Fruit fly (Drosophila melanogaster): ENCODE data around the gene CG7017.

Gene CG7017

DNA sequence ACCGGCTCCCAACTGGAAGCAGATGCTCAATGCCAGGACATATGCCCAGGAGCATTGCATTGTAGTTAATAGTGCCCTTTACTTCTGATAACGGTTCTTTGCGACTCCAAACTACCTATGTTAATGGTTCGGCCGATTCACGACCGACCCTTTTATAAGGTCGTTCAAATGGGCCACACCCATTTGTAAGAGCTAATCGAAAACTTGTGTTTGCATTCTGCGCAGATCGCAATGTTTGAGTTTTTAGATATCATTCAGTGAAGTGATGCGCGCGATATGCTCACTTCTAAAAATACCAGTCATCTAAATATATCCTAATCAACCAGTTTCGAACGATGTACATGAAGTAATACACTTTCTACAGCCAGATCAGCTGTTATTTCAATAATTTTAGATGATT, 10.4 kb downstream of the CG7017 start, which contains the start of gene obst-F (continued):
- TF ChIP-seq CG11696 (GFP tag; IDR thresholded peaks at IDR 0.05) (no peak), bsh (GFP tag; optimal IDR thresholded peaks at IDR 0.05) (no peak)

DNA sequence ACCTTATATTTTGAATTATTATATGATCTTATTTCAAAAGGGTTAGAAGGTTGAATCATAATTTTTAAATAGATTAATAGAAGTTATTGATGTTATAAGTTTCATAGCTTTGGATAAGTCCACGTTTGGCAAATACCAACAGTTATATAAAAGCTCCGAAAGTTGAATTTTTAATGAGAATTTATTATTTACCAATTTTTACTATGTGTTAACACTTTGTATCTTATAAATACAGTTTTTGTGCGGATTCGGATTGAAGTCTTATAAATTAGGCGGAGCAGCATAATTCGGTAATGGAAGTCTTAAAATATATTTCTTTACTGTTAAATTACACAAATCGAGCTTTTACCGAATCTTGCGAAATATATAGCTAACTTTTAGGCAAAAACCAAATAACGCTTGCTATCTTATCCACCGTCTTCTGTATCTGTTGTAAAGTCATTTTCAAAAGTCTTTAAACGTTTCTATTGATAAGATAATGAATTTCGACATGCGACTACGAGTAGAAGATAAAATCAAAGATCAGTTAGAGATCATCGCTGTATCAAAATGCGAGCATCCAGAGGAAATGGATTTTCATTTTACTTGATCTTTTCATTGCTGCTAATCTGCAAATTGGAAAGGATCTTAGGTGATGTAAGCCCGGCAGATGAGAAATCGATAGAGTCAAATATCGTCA, 12.2 kb downstream of the CG7017 start, which contains the start of gene CG42833:
CG42833 (plus strand) TSS at position 525 of the 679 bp plus-strand sequence.
- TF ChIP-seq CTCF (GFP tag; optimal IDR thresholded peaks at IDR 0.05): peak; percentile 24
- no peak for TF ChIP-seq CG18619 (GFP tag; optimal IDR thresholded peaks at IDR 0.05)
- TF ChIP-seq Sox102F (GFP tag; optimal IDR thresholded peaks at IDR 0.05): no peak
- TF ChIP-seq chinmo (GFP tag; IDR thresholded peaks at IDR 0.05; ENCODE audit: partially characterized antibody): 0 out of 4 replicates have a peak, but pooled peaks have one; percentile 7
- TF ChIP-seq CG5953 (GFP tag; IDR thresholded peaks at IDR 0.05): no peak
- no peak for TF ChIP-seq CG31224 (GFP tag; IDR thresholded peaks at IDR 0.05)
- no peak for TF ChIP-seq CG6254 (GFP tag; optimal IDR thresholded peaks at IDR 0.05)
- no peak for TF ChIP-seq Gsc (GFP tag; IDR thresholded peaks at IDR 0.05)
- TF ChIP-seq grn (GFP tag; optimal IDR thresholded peaks at IDR 0.05): peak; percentile 88
- TF ChIP-seq CG31441 (GFP tag; IDR thresholded peaks at IDR 0.05): no peak
- TF ChIP-seq Pdp1 (GFP tag; optimal IDR thresholded peaks at IDR 0.05): peak in 1 of 2 experiments; percentile 33
- TF ChIP-seq zen (tag; optimal IDR thresholded peaks at IDR 0.05): no peak
- 0 out of 2 replicates have a peak, but pooled peaks have one; percentile 5 for TF ChIP-seq Bgb (GFP tag; IDR thresholded peaks at IDR 0.05; ENCODE audit: partially characterized antibody)
- TF ChIP-seq bcd (GFP tag; optimal IDR thresholded peaks at IDR 0.05): no peak
- TF ChIP-seq mirr (GFP tag; optimal IDR thresholded peaks at IDR 0.05): peak; percentile 92
- TF ChIP-seq shn (GFP tag; optimal IDR thresholded peaks at IDR 0.05): no peak
- no peak for TF ChIP-seq Scr (GFP tag; IDR thresholded peaks at IDR 0.05; ENCODE audit: partially characterized antibody)
- no peak for TF ChIP-seq sqz (GFP tag; optimal IDR thresholded peaks at IDR 0.05)
- TF ChIP-seq CG11398 (GFP tag; optimal IDR thresholded peaks at IDR 0.05): no peak
- TF ChIP-seq peb (GFP tag; IDR thresholded peaks at IDR 0.05): no peak
- no peak for TF ChIP-seq bowl (GFP tag; IDR thresholded peaks at IDR 0.05)
- TF ChIP-seq pan (optimal IDR thresholded peaks at IDR 0.05): no peak
- no peak for TF ChIP-seq pan (GFP tag; optimal IDR thresholded peaks at IDR 0.05 in 1 of 2, IDR thresholded peaks at IDR 0.05 in 1 of 2)
- no peak; the same call in 1 of the 2 replicates for TF ChIP-seq CG13287 (GFP tag; IDR thresholded peaks at IDR 0.05; ENCODE audit: partially characterized antibody)
- TF ChIP-seq CG3407 (GFP tag; optimal IDR thresholded peaks at IDR 0.05): no peak
- TF ChIP-seq HLH4C (GFP tag; IDR thresholded peaks at IDR 0.05; ENCODE audit: partially characterized antibody): no peak
- TF ChIP-seq repo (GFP tag; optimal IDR thresholded peaks at IDR 0.05): no peak
- no peak for TF ChIP-seq Dbx (GFP tag; IDR thresholded peaks at IDR 0.05)
- no peak for TF ChIP-seq CG12769 (tag; optimal IDR thresholded peaks at IDR 0.05)
- TF ChIP-seq crp (GFP tag; optimal IDR thresholded peaks at IDR 0.05): no peak
- no peak for TF ChIP-seq CG7372 (GFP tag; IDR thresholded peaks at IDR 0.05)
- no peak for TF ChIP-seq mam (GFP tag; optimal IDR thresholded peaks at IDR 0.05)
- peak; percentile 83 for TF ChIP-seq exex (tag; optimal IDR thresholded peaks at IDR 0.05)
- TF ChIP-seq Fer2 (tag; optimal IDR thresholded peaks at IDR 0.05): no peak
- no peak for TF ChIP-seq CG15269 (tag; optimal IDR thresholded peaks at IDR 0.05)
- no peak for TF ChIP-seq CG4424 (GFP tag; optimal IDR thresholded peaks at IDR 0.05)
- no peak for TF ChIP-seq Awh (GFP tag; IDR thresholded peaks at IDR 0.05)
- no peak for TF ChIP-seq CG11456 (GFP tag; IDR thresholded peaks at IDR 0.05)
- TF ChIP-seq CG4282 (GFP tag; optimal IDR thresholded peaks at IDR 0.05): no peak
- no peak for TF ChIP-seq ATbp (GFP tag; optimal IDR thresholded peaks at IDR 0.05)
- peak; percentile 24 for TF ChIP-seq sens (GFP tag)
- no peak for TF ChIP-seq br (optimal IDR thresholded peaks at IDR 0.05)
- TF ChIP-seq CG17568 (GFP tag; optimal IDR thresholded peaks at IDR 0.05): no peak
- TF ChIP-seq pb (GFP tag; optimal IDR thresholded peaks at IDR 0.05): no peak
- no peak for TF ChIP-seq CG10565 (GFP tag; optimal IDR thresholded peaks at IDR 0.05)
- no peak for TF ChIP-seq zfh1 (GFP tag; IDR thresholded peaks at IDR 0.05)
- peak; percentile 38 for TF ChIP-seq cwo (GFP tag; optimal IDR thresholded peaks at IDR 0.05)

Measured in whole organism, embryonic.